Fruit fly (Drosophila melanogaster) whole organism, embryonic: ENCODE results near the gene CG6733.

Experiments
- ATbp ChIP-seq: fragments of 200-800 bp; sonication (Bioruptor generic); optimal IDR thresholded peaks from 2 replicates; lab custom pipeline; 2017; ENCODE audit warnings: missing biosample characterization, mild to moderate bottlenecking, missing genetic modification characterization, missing genetic modification reagents
- C15 ChIP-seq: fragments of 200-800 bp; sonication (Bioruptor generic); IDR thresholded peaks from 3 replicates; pipeline ENCODE4 v1.3.6; 2022; ENCODE audit warnings: missing biosample characterization, missing genetic modification characterization
- CG12104 ChIP-seq: fragments of 200-800 bp; sonication (Bioruptor generic); optimal IDR thresholded peaks from 3 replicates; lab custom pipeline; 2016; ENCODE audit warnings: missing biosample characterization, missing genetic modification characterization
- CG15479 ChIP-seq: fragments of 200-800 bp; sonication (Bioruptor generic); optimal IDR thresholded peaks from 3 replicates; lab custom pipeline; 2019; ENCODE audit warnings: missing biosample characterization, mild to moderate bottlenecking, missing genetic modification characterization, moderate library complexity
- CG17328 ChIP-seq: fragments of 200-800 bp; sonication (Bioruptor generic); IDR thresholded peaks from 2 replicates; pipeline ENCODE4 v1.3.6; 2022; ENCODE audit warnings: missing biosample characterization, missing genetic modification characterization
- CG17361 ChIP-seq: fragments of 200-800 bp; sonication (Bioruptor generic); IDR thresholded peaks from 3 replicates; pipeline ENCODE4 v1.3.6; 2022; ENCODE audit warnings: missing biosample characterization, missing genetic modification characterization
- CG17568 ChIP-seq: fragments of 200-800 bp; sonication (Bioruptor generic); optimal IDR thresholded peaks from 2 replicates; lab custom pipeline; 2018; ENCODE audit warnings: missing biosample characterization, mild to moderate bottlenecking, missing genetic modification characterization, moderate library complexity
- CG17912 ChIP-seq: fragments of 200-800 bp; sonication (Bioruptor generic); optimal IDR thresholded peaks from 2 replicates; lab custom pipeline; 2018; ENCODE audit warnings: missing biosample characterization, mild to moderate bottlenecking, missing genetic modification characterization
- CG18619 ChIP-seq: fragments of 200-800 bp; sonication (Bioruptor generic); optimal IDR thresholded peaks from 3 replicates; lab custom pipeline; 2017; ENCODE audit warnings: missing biosample characterization, mild to moderate bottlenecking, missing genetic modification characterization
- CG18764 ChIP-seq: fragments of 200-800 bp; sonication (Bioruptor generic); optimal IDR thresholded peaks from 3 replicates; lab custom pipeline; 2016; ENCODE audit warnings: missing biosample characterization, missing genetic modification characterization
- CG2712 ChIP-seq: fragments of 200-800 bp; optimal IDR thresholded peaks from 3 replicates; lab custom pipeline; 2019; ENCODE audit warnings: missing biosample characterization, mild to moderate bottlenecking, missing genetic modification characterization, moderate library complexity
- CG31388 ChIP-seq: fragments of 200-800 bp; sonication (Bioruptor generic); optimal IDR thresholded peaks from 2 replicates; lab custom pipeline; 2016; ENCODE audit warnings: missing biosample characterization, missing genetic modification characterization
- CG31441 ChIP-seq: fragments of 200-800 bp; sonication (Bioruptor generic); IDR thresholded peaks from 2 replicates; pipeline ENCODE4 v1.3.6; 2022; ENCODE audit warnings: missing biosample characterization, missing genetic modification characterization
- CG34376 ChIP-seq: fragments of 200-800 bp; sonication (Bioruptor generic); optimal IDR thresholded peaks from 2 replicates; lab custom pipeline; 2018; ENCODE audit warnings: missing biosample characterization, mild to moderate bottlenecking, missing genetic modification characterization
- CG4820 ChIP-seq: fragments of 200-800 bp; sonication (Bioruptor generic); optimal IDR thresholded peaks from 3 replicates; lab custom pipeline; 2016; ENCODE audit warnings: missing biosample characterization, missing genetic modification characterization
- CG6175 ChIP-seq: fragments of 200-800 bp; sonication (Bioruptor generic); IDR thresholded peaks from 3 replicates; pipeline ENCODE4 v1.3.6; 2022; ENCODE audit warnings: missing biosample characterization, missing genetic modification characterization
- CG6272 ChIP-seq: fragments of 200-800 bp; sonication (Bioruptor generic); IDR thresholded peaks from 2 replicates; pipeline ENCODE4 v1.3.6; 2022; ENCODE audit warnings: missing biosample characterization, missing genetic modification characterization
- CG6854 ChIP-seq: fragments of 200-800 bp; sonication (Bioruptor generic); optimal IDR thresholded peaks from 3 replicates; lab custom pipeline; 2017; ENCODE audit warnings: missing biosample characterization, mild to moderate bottlenecking, missing genetic modification characterization
- CG8281 ChIP-seq: fragments of 200-800 bp; sonication (Bioruptor generic); optimal IDR thresholded peaks from 2 replicates; lab custom pipeline; 2018; ENCODE audit warnings: missing biosample characterization, mild to moderate bottlenecking, missing genetic modification characterization, moderate library complexity
- CG9215 ChIP-seq: fragments of 200-800 bp; sonication (Bioruptor generic); IDR thresholded peaks from 2 replicates; pipeline ENCODE4 v1.3.6; 2022; ENCODE audit warnings: missing biosample characterization, missing genetic modification characterization
- CrebB ChIP-seq: fragments of 200-800 bp; sonication (Bioruptor generic); optimal IDR thresholded peaks from 3 replicates; lab custom pipeline; 2018; ENCODE audit warnings: missing biosample characterization, mild to moderate bottlenecking, missing genetic modification characterization
- Dek ChIP-seq: fragments of 200-800 bp; sonication (Bioruptor generic); optimal IDR thresholded peaks from 3 replicates; lab custom pipeline; 2019; ENCODE audit warnings: missing biosample characterization, mild to moderate bottlenecking, missing genetic modification characterization, moderate library complexity
- Doc3 ChIP-seq: fragments of 200-800 bp; sonication (Bioruptor generic); IDR thresholded peaks from 3 replicates; pipeline ENCODE4 v1.3.6; 2022; ENCODE audit warnings: missing biosample characterization, missing genetic modification characterization; ENCODE audit not compliant: partially characterized antibody
- GATAe ChIP-seq: fragments of 200-800 bp; sonication (Bioruptor generic); conservative IDR thresholded peaks from 2 replicates; pipeline ENCODE4 v1.3.6; 2022; ENCODE audit warnings: missing biosample characterization, missing genetic modification characterization
- Hmr ChIP-seq: fragments of 200-800 bp; sonication (Bioruptor generic); optimal IDR thresholded peaks from 3 replicates; lab custom pipeline; 2017; ENCODE audit warnings: mild to moderate bottlenecking, missing biosample characterization, missing genetic modification reagents, missing genetic modification characterization
- Hmx ChIP-seq: fragments of 200-800 bp; sonication (Bioruptor generic); optimal IDR thresholded peaks from 2 replicates; lab custom pipeline; 2016; ENCODE audit warnings: missing biosample characterization, missing genetic modification characterization
- Sox102F ChIP-seq: fragments of 200-800 bp; sonication (Bioruptor generic); optimal IDR thresholded peaks from 2 replicates; lab custom pipeline; 2018; ENCODE audit warnings: missing biosample characterization, mild to moderate bottlenecking, missing genetic modification characterization, moderate library complexity
- Taf1 ChIP-seq: fragments of 200-800 bp; sonication (Bioruptor generic); IDR thresholded peaks from 2 replicates; pipeline ENCODE4 v1.3.6; 2022; ENCODE audit warnings: missing biosample characterization, missing genetic modification characterization
- bowl ChIP-seq: fragments of 200-800 bp; sonication (Bioruptor generic); IDR thresholded peaks from 2 replicates; pipeline ENCODE4 v1.3.6; 2022; ENCODE audit warnings: missing biosample characterization, missing genetic modification characterization
- cg ChIP-seq: fragments of 200-800 bp; sonication (Bioruptor generic); optimal IDR thresholded peaks from 3 replicates; lab custom pipeline; 2019; ENCODE audit warnings: missing biosample characterization, mild to moderate bottlenecking, missing genetic modification characterization, moderate library complexity
- crp ChIP-seq, 2 experiments: fragments of 200-800 bp; sonication (Bioruptor generic); optimal IDR thresholded peaks; 2 replicates in 1 of 2; 3 replicates in 1 of 2; lab custom pipeline; 2017; ENCODE audit warnings: missing biosample characterization in 2 of 2, missing genetic modification characterization in 2 of 2, mild to moderate bottlenecking in 1 of 2, moderate library complexity in 1 of 2
- dan ChIP-seq: fragments of 200-800 bp; sonication (Bioruptor generic); IDR thresholded peaks from 2 replicates; pipeline ENCODE4 v1.3.6; 2022; ENCODE audit warnings: missing biosample characterization, missing genetic modification characterization
- ems ChIP-seq: fragments of 200-800 bp; sonication (Bioruptor generic); optimal IDR thresholded peaks from 3 replicates; lab custom pipeline; 2016; ENCODE audit warnings: missing biosample characterization, missing genetic modification characterization
- eyg ChIP-seq: fragments of 200-800 bp; sonication (Bioruptor generic); optimal IDR thresholded peaks from 3 replicates; lab custom pipeline; 2016; ENCODE audit warnings: missing biosample characterization, missing genetic modification characterization
- fd64A ChIP-seq: fragments of 200-800 bp; sonication (Bioruptor generic); optimal IDR thresholded peaks from 3 replicates; lab custom pipeline; 2018; ENCODE audit warnings: missing biosample characterization, mild to moderate bottlenecking, missing genetic modification characterization
- fru ChIP-seq: fragments of >200 bp; optimal IDR thresholded peaks from 2 replicates; lab custom pipeline; 2017
- grau ChIP-seq: fragments of 200-800 bp; optimal IDR thresholded peaks from 3 replicates; lab custom pipeline; 2019; ENCODE audit warnings: missing biosample characterization, mild to moderate bottlenecking, missing genetic modification characterization, moderate library complexity
- lola ChIP-seq, 3 experiments: fragments of >200 bp in 2 of 3; fragments of 200-800 bp in 1 of 3; sonication (Bioruptor generic) in 1 of 3; optimal IDR thresholded peaks; 2 replicates each; lab custom pipeline; 2017 to 2019; ENCODE audit warnings: missing biosample characterization in 3 of 3, missing genetic modification characterization in 3 of 3, mild to moderate bottlenecking in 1 of 3, moderate library complexity in 1 of 3
- mld ChIP-seq: fragments of 200-800 bp; sonication (Bioruptor generic); IDR thresholded peaks from 3 replicates; pipeline ENCODE4 v1.3.6; 2022; ENCODE audit warnings: missing biosample characterization, missing genetic modification characterization; ENCODE audit not compliant: partially characterized antibody
- psq ChIP-seq: fragments of 200-800 bp; sonication (Bioruptor generic); optimal IDR thresholded peaks from 2 replicates; lab custom pipeline; 2017; ENCODE audit warnings: missing biosample characterization, missing genetic modification characterization
- repo ChIP-seq: fragments of 200-800 bp; sonication (Bioruptor generic); optimal IDR thresholded peaks from 2 replicates; lab custom pipeline; 2016; ENCODE audit warnings: missing biosample characterization, missing genetic modification characterization
- sim ChIP-seq: fragments of 200-800 bp; sonication (Bioruptor generic); IDR thresholded peaks from 2 replicates; pipeline ENCODE4 v1.3.6; 2022; ENCODE audit warnings: missing biosample characterization, missing genetic modification characterization
- slbo ChIP-seq: fragments of 200-800 bp; sonication (Bioruptor generic); IDR thresholded peaks from 2 replicates; pipeline ENCODE4 v1.3.6; 2022; ENCODE audit warnings: missing biosample characterization, missing genetic modification characterization
- slou ChIP-seq: fragments of 200-800 bp; sonication (Bioruptor generic); optimal IDR thresholded peaks from 3 replicates; lab custom pipeline; 2016; ENCODE audit warnings: missing biosample characterization, missing genetic modification characterization
- sqz ChIP-seq: fragments of 200-800 bp; sonication (Bioruptor generic); optimal IDR thresholded peaks from 3 replicates; lab custom pipeline; 2018; ENCODE audit warnings: missing biosample characterization, mild to moderate bottlenecking, missing genetic modification characterization
- stc ChIP-seq: fragments of 200-800 bp; sonication (Bioruptor generic); IDR thresholded peaks from 2 replicates; pipeline ENCODE4 v1.3.6; 2022; ENCODE audit warnings: missing biosample characterization, missing genetic modification characterization
- tio ChIP-seq: fragments of 200-800 bp; sonication (Bioruptor generic); optimal IDR thresholded peaks from 2 replicates; lab custom pipeline; 2017; ENCODE audit warnings: missing biosample characterization, missing genetic modification characterization, inconsistent platforms
- tll ChIP-seq, 2 experiments: fragments of 200-800 bp in 1 of 2; fragments of >200 bp in 1 of 2; sonication (Bioruptor generic) in 1 of 2; optimal IDR thresholded peaks; 2 replicates each; lab custom pipeline; 2017 to 2019; ENCODE audit warnings: missing biosample characterization in 2 of 2, missing genetic modification characterization in 2 of 2, mild to moderate bottlenecking in 1 of 2, moderate library complexity in 1 of 2
- toy ChIP-seq: fragments of 200-800 bp; sonication (Bioruptor generic); IDR thresholded peaks from 2 replicates; pipeline ENCODE4 v1.3.6; 2022; ENCODE audit warnings: missing biosample characterization, missing genetic modification characterization

Gene CG6733

dm6 chr3R:23112680-23113362 is 15.3 kb downstream of the CG6733 start, which contains the start of gene Cow (continued):
- TF ChIP-seq cg (GFP tag; lab: Kevin White, UChicago) = no peak
- TF ChIP-seq crp (GFP tag; optimal IDR thresholded peaks at IDR 0.05; lab: Kevin White, UChicago) = no peak
- TF ChIP-seq CG2712 (tag; lab: Kevin White, UChicago) = peak; percentile 44
- TF ChIP-seq CG18619 (GFP tag; lab: Kevin White, UChicago) = peak; percentile 62
- TF ChIP-seq CG17912 (GFP tag; lab: Kevin White, UChicago) = no peak
- peak; percentile 63 for TF ChIP-seq Taf1
- TF ChIP-seq grau (tag; lab: Kevin White, UChicago) = peak; percentile 75
- no peak for TF ChIP-seq dan (GFP tag; lab: Robert Waterston, UW)
- 0 out of 2 replicates have a peak, but pooled peaks have one; percentile 48 for TF ChIP-seq stc
- no peak for TF ChIP-seq sim
- no peak for TF ChIP-seq mld
- TF ChIP-seq ATbp (GFP tag; lab: Kevin White, UChicago) = peak; percentile 45
- peak; percentile 55; the same call in 1 of the 2 replicates for TF ChIP-seq CG17328 (GFP tag; lab: Robert Waterston, UW)
- TF ChIP-seq C15 (GFP tag; lab: Robert Waterston, UW) = 0 out of 3 replicates have a peak, but pooled peaks have one; percentile 49
- TF ChIP-seq fd64A (GFP tag; lab: Kevin White, UChicago) = no peak
- no peak for TF ChIP-seq CG8281
- peak; percentile 69 for TF ChIP-seq CG6854 (GFP tag; lab: Kevin White, UChicago)
- peak; percentile 69 for TF ChIP-seq CG9215 (GFP tag; lab: Robert Waterston, UW)
- TF ChIP-seq CG31441 (GFP tag; lab: Robert Waterston, UW) = peak; percentile 39; the same call in 1 of the 2 replicates
- TF ChIP-seq CG4820 (GFP tag; lab: Kevin White, UChicago) = peak; percentile 20
- no peak for TF ChIP-seq eyg (GFP tag; lab: Kevin White, UChicago)
- 0 out of 3 replicates have a peak, but pooled peaks have one; percentile 43 for TF ChIP-seq CG6175
- no peak for TF ChIP-seq Hmx
- no peak for TF ChIP-seq lola (GFP tag; optimal IDR thresholded peaks at IDR 0.05; lab: Kevin White, UChicago)
- TF ChIP-seq Dek (tag; lab: Kevin White, UChicago) = peak; percentile 59
- TF ChIP-seq Doc3 (GFP tag; lab: Robert Waterston, UW) = no peak
- no peak for TF ChIP-seq CG17568 (GFP tag; lab: Kevin White, UChicago)
- peak; percentile 59 for TF ChIP-seq CG34376 (GFP tag; lab: Kevin White, UChicago)
- TF ChIP-seq Sox102F (GFP tag; lab: Kevin White, UChicago) = peak; percentile 67
- TF ChIP-seq psq (GFP tag; lab: Kevin White, UChicago) = no peak
- no peak for TF ChIP-seq slou (GFP tag; lab: Kevin White, UChicago)
- TF ChIP-seq CG17361 = peak; percentile 41; the same call in 1 of the 3 replicates
- peak; percentile 3 for TF ChIP-seq CG18764
- peak; percentile 24 for TF ChIP-seq CG12104 (GFP tag; lab: Kevin White, UChicago)
- TF ChIP-seq slbo = peak; percentile 75
- 0 out of 2 replicates have a peak, but pooled peaks have one; percentile 34 for TF ChIP-seq toy (GFP tag; lab: Robert Waterston, UW)
- no peak for TF ChIP-seq sqz
- peak; percentile 71 for TF ChIP-seq CG6272 (GFP tag; lab: Robert Waterston, UW)
- no peak for TF ChIP-seq bowl (GFP tag; lab: Robert Waterston, UW)
- peak; percentile 36 for TF ChIP-seq ems
- no peak for TF ChIP-seq CG31388 (GFP tag; lab: Kevin White, UChicago)
- no peak for TF ChIP-seq tll (GFP tag; optimal IDR thresholded peaks at IDR 0.05; lab: Kevin White, UChicago)
- peak; percentile 14 for TF ChIP-seq CrebB (tag; lab: Kevin White, UChicago)
- no peak for TF ChIP-seq repo
- TF ChIP-seq CG15479 (GFP tag; lab: Kevin White, UChicago) = no peak
- peak; percentile 43 for TF ChIP-seq tio (GFP tag; lab: Kevin White, UChicago)
- TF ChIP-seq Hmr (GFP tag; lab: Kevin White, UChicago) = peak; percentile 84
- no peak for TF ChIP-seq GATAe (GFP tag; lab: Robert Waterston, UW)
- no peak for TF ChIP-seq fru (lab: Kevin White, UChicago)
